Fruit fly (Drosophila melanogaster): ENCODE results near the gene Axs.
A peak's percentile ranks its signal among the peaks of the same experiment; 100 is the strongest.

Gene Axs

DNA sequence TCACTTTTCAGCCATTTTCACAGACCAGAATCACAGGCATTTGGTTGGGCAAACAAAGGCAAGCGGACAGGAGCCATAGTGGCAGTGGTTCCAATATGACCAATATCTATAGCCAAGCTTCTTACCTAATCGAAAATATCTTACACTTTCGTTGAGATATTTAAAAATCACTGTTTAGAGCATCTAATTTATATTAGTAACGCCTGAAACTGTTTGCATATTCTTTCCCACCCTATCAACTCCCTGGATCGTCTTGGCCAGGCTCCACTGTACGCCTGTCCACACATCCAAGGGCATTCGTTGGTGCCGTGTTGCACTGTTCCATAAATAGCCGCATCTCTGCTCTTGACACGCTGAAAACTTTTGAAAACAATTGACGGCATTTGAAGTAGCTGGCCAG lies 6.8 kb upstream of the Axs start (continued):
- TF ChIP-seq Med (GFP tag) (peak; percentile 80), Hr39 (optimal IDR thresholded peaks at IDR 0.05) (no peak), Drgx (GFP tag; IDR thresholded peaks at IDR 0.05) (peak; percentile 55; the same call in 1 of the 2 replicates), CG11723 (GFP tag; optimal IDR thresholded peaks at IDR 0.05) (no peak), pan (optimal IDR thresholded peaks at IDR 0.05) (no peak), pan (GFP tag; optimal IDR thresholded peaks at IDR 0.05 in 1 of 2, IDR thresholded peaks at IDR 0.05 in 1 of 2) (peak in 1 of 2 experiments; percentile 21), Mrtf (GFP tag; IDR thresholded peaks at IDR 0.05) (no peak), lmd (GFP tag; IDR thresholded peaks at IDR 0.05) (peak; percentile 26; the same call in 1 of the 2 replicates), CG7839 (tag; optimal IDR thresholded peaks at IDR 0.05) (peak; percentile 45), nerfin-1 (tag; optimal IDR thresholded peaks at IDR 0.05) (peak; percentile 11), unpg (GFP tag; optimal IDR thresholded peaks at IDR 0.05) (peak; percentile 47), phol (tag; optimal IDR thresholded peaks at IDR 0.05) (peak; percentile 35), CG10366 (GFP tag; IDR thresholded peaks at IDR 0.05) (peak; percentile 42), Hr51 (GFP tag; optimal IDR thresholded peaks at IDR 0.05) (peak in 1 of 2 experiments; percentile 22), CG2678 (tag; optimal IDR thresholded peaks at IDR 0.05) (peak; percentile 23), ken (GFP tag; IDR thresholded peaks at IDR 0.05) (peak; percentile 58; the same call in 1 of the 3 replicates), Ssrp (tag; optimal IDR thresholded peaks at IDR 0.05) (peak; percentile 17), hkb (optimal IDR thresholded peaks at IDR 0.05) (no peak), hkb (GFP tag; IDR thresholded peaks at IDR 0.05) (0 out of 2 replicates have a peak, but pooled peaks have one; percentile 9), Hsf (GFP tag; optimal IDR thresholded peaks at IDR 0.05) (peak; percentile 25), CG18619 (GFP tag; optimal IDR thresholded peaks at IDR 0.05) (no peak), sisA (GFP tag; IDR thresholded peaks at IDR 0.05) (peak; percentile 65; the same call in 1 of the 2 replicates), CG30403 (GFP tag; optimal IDR thresholded peaks at IDR 0.05) (peak; percentile 21), Pdp1 (GFP tag; optimal IDR thresholded peaks at IDR 0.05) (peak; percentile 11 to 34), CG14860 (GFP tag; IDR thresholded peaks at IDR 0.05; ENCODE audit: partially characterized antibody) (no peak), Dll (GFP tag; IDR thresholded peaks at IDR 0.05; ENCODE audit: partially characterized antibody) (no peak), hth (optimal IDR thresholded peaks at IDR 0.05) (no peak), CoRest (tag; optimal IDR thresholded peaks at IDR 0.05) (no peak), CG3726 (GFP tag; IDR thresholded peaks at IDR 0.05) (no peak), ci (GFP tag; IDR thresholded peaks at IDR 0.05) (peak; percentile 57; the same call in 1 of the 3 replicates), zfh1 (GFP tag; IDR thresholded peaks at IDR 0.05) (peak; percentile 41; the same call in 1 of the 3 replicates), ap (GFP tag; IDR thresholded peaks at IDR 0.05) (0 out of 2 replicates have a peak, but pooled peaks have one; percentile 3), vvl (GFP tag; IDR thresholded peaks at IDR 0.05) (peak; percentile 40; the same call in 1 of the 2 replicates), CG9876 (GFP tag; optimal IDR thresholded peaks at IDR 0.05) (no peak), chn (GFP tag; optimal IDR thresholded peaks at IDR 0.05) (no peak), croc (GFP tag; conservative IDR thresholded peaks at IDR 0.05) (peak; percentile 16; the same call in 1 of the 3 replicates), CG10209 (GFP tag; optimal IDR thresholded peaks at IDR 0.05) (no peak), CG15269 (tag; optimal IDR thresholded peaks at IDR 0.05) (peak; percentile 14), gfzf (GFP tag; optimal IDR thresholded peaks at IDR 0.05) (no peak), stwl (tag; optimal IDR thresholded peaks at IDR 0.05) (no peak), zfh2 (GFP tag; optimal IDR thresholded peaks at IDR 0.05) (no peak), ara (GFP tag; IDR thresholded peaks at IDR 0.05) (no peak), D (optimal IDR thresholded peaks at IDR 0.05) (no peak), D (GFP tag; optimal IDR thresholded peaks at IDR 0.05) (peak; percentile 24), grau (tag; optimal IDR thresholded peaks at IDR 0.05) (peak; percentile 85), Gug (GFP tag; IDR thresholded peaks at IDR 0.05) (peak; percentile 52; the same call in 2 of the 4 replicates), gsb-n (tag; optimal IDR thresholded peaks at IDR 0.05) (peak; percentile 16), otp (GFP tag; IDR thresholded peaks at IDR 0.05) (0 out of 3 replicates have a peak, but pooled peaks have one; percentile 40), CG6689 (GFP tag; IDR thresholded peaks at IDR 0.05) (peak; percentile 42; the same call in 1 of the 2 replicates), dmrt99B (tag; optimal IDR thresholded peaks at IDR 0.05) (peak; percentile 27), CG17328 (GFP tag; IDR thresholded peaks at IDR 0.05) (peak; percentile 47), sens (GFP tag) (peak; percentile 89)

All from whole organism, embryonic.